Worm (Caenorhabditis elegans): ENCODE data around the gene F13D12.10.

DNA sequence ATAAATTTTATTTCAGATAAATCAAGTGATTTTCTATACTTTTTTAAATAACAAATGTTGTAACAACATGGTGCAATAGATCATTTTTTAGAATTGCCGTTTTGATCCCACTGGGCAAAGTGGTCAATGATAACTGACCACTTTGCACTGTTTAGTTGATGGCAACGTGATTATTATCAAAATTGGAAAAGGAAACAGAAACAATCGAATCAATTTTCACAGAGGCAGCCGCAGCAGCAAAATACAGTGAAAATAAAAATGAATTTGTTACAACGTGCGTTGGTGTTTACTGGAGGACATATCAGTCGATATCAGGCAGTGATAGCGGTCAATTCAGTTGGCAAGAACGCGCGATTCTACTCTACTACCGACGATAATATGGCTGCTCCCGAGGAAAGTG, 7.8 kb upstream of the F13D12.10 start, which contains the start of gene VF13D12L.3:
- TF ChIP-seq ref-1 (GFP tag; conservative IDR thresholded peaks at IDR 0.05): no peak
- TF ChIP-seq cog-1 (tag; optimal IDR thresholded peaks at IDR 0.05): no peak
- no peak for TF ChIP-seq ztf-23 (GFP tag; IDR thresholded peaks at IDR 0.05)
- TF ChIP-seq tab-1 (GFP tag; IDR thresholded peaks at IDR 0.05): no peak
- no peak for TF ChIP-seq ztf-29 (GFP tag; IDR thresholded peaks at IDR 0.05)
- no peak for TF ChIP-seq T22C8.4 (GFP tag; IDR thresholded peaks at IDR 0.05)
- TF ChIP-seq med-1 (GFP tag; optimal IDR thresholded peaks at IDR 0.05; ENCODE audit: insufficient read depth): no peak
- TF ChIP-seq flt-1 (GFP tag; IDR thresholded peaks at IDR 0.05): no peak
